Fruit fly (Drosophila melanogaster): ENCODE results near the gene Ent3.
A peak's percentile ranks its signal among the peaks of the same experiment; 100 is the strongest.

dm6 chr3L:12834526-12835213 lies 18.8 kb upstream of the Ent3 start:
- TF ChIP-seq CG9139 (GFP tag; optimal IDR thresholded peaks at IDR 0.05) (no peak), CG7368 (GFP tag; optimal IDR thresholded peaks at IDR 0.05) (no peak), Gug (GFP tag; IDR thresholded peaks at IDR 0.05) (no peak), dac (GFP tag; optimal IDR thresholded peaks at IDR 0.05) (no peak), achi (GFP tag; optimal IDR thresholded peaks at IDR 0.05) (no peak), CG8319 (GFP tag; optimal IDR thresholded peaks at IDR 0.05) (no peak), Hr38 (GFP tag; optimal IDR thresholded peaks at IDR 0.05) (no peak), Eip75B (GFP tag; optimal IDR thresholded peaks at IDR 0.05) (no peak), topi (GFP tag; optimal IDR thresholded peaks at IDR 0.05) (no peak), Sox102F (GFP tag; optimal IDR thresholded peaks at IDR 0.05) (no peak), svp (GFP tag) (peak; percentile 82), Eip93F (GFP tag; optimal IDR thresholded peaks at IDR 0.05) (no peak), CG16779 (tag; optimal IDR thresholded peaks at IDR 0.05) (no peak), CG6854 (GFP tag; optimal IDR thresholded peaks at IDR 0.05) (no peak)
